Worm (Caenorhabditis elegans): ENCODE data around the gene ifd-1.

- no peak for TF ChIP-seq ceh-13 (GFP tag; optimal IDR thresholded peaks at IDR 0.05)
- TF ChIP-seq scrt-1 (GFP tag; IDR thresholded peaks at IDR 0.05), result no peak
- TF ChIP-seq hmbx-1 (tag; optimal IDR thresholded peaks at IDR 0.05), result no peak
- no peak for TF ChIP-seq tbx-37 (GFP tag; conservative IDR thresholded peaks at IDR 0.05)
- no peak for TF ChIP-seq ets-7 (tag; optimal IDR thresholded peaks at IDR 0.05)
- no peak for TF ChIP-seq ceh-36 (tag; optimal IDR thresholded peaks at IDR 0.05)
- no peak for TF ChIP-seq aly-1 (tag; optimal IDR thresholded peaks at IDR 0.05)
- no peak for TF ChIP-seq tbx-11 (GFP tag; IDR thresholded peaks at IDR 0.05)
- TF ChIP-seq ama-1 (optimal IDR thresholded peaks at IDR 0.05), result no peak
- no peak for TF ChIP-seq hmg-4 (GFP tag; optimal IDR thresholded peaks at IDR 0.05)
- TF ChIP-seq tra-4 (tag; optimal IDR thresholded peaks at IDR 0.05), result no peak
- TF ChIP-seq pes-1 (GFP tag; IDR thresholded peaks at IDR 0.05), result no peak
- TF ChIP-seq sea-1 (GFP tag; conservative IDR thresholded peaks at IDR 0.05), result no peak
These were observed 35.2 kb downstream of the ifd-1 start, which contains the start of gene unc-27 for ce11 chrX:8789014-8789506.

Measured in whole organism, early embryonic.